Comparison of ENCODE assay signal across 2 fruit fly cellular contexts in the genomic region with DNA sequence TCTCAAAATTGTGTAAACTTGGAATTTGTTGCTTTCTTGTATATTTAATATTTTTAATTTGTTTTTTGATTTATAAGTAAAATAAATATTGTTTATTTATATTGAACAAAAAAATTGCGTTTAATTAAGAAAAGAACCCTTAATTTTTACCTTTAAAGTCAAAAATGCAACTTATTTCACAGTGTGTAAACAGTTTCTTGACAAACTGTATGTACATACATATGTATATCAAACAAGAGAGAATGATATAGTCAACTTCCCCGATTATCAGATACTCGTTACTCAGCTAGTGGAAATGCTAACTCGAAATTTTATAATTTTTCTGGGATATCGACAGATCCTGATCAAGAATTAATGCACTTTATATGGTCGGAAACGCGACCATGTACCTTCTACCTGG.
TF ChIP-seq lines count a peak whose summit lies in the region.

No protein-coding gene starts in this region.

- no peak for TF ChIP-seq CTCF in whole organism, embryonic (GFP tag; optimal IDR thresholded peaks at IDR 0.05; lab: Kevin White, UChicago)

TF ChIP-seq in whole organism, embryonic, 481 proteins besides CTCF, POLR2A, EP300 and RAD21:
- TF ChIP-seq CG8388 (GFP tag; optimal IDR thresholded peaks at IDR 0.05; lab: Kevin White, UChicago), result peak; percentile 68
- no peak for TF ChIP-seq Dad (GFP tag; optimal IDR thresholded peaks at IDR 0.05; lab: Kevin White, UChicago)

TF ChIP-seq in whole organism, wandering third instar larva, 38 proteins besides CTCF, POLR2A, EP300 and RAD21:
- TF ChIP-seq Vsx2 (GFP tag; optimal IDR thresholded peaks at IDR 0.05; lab: Kevin White, UChicago; ENCODE audit: partially characterized antibody), result no peak
- TF ChIP-seq Dfd (GFP tag; optimal IDR thresholded peaks at IDR 0.05; lab: Kevin White, UChicago), result peak; percentile 52
